Worm (Caenorhabditis elegans): ENCODE measurements around the gene T06A10.2.

- TF ChIP-seq pqm-1 (tag; optimal IDR thresholded peaks at IDR 0.05), result no peak
- no peak for TF ChIP-seq dve-1 (tag; optimal IDR thresholded peaks at IDR 0.05)
- TF ChIP-seq ama-1 (optimal IDR thresholded peaks at IDR 0.05), result no peak
- no peak for TF ChIP-seq ceh-48 (tag; optimal IDR thresholded peaks at IDR 0.05)
- no peak for TF ChIP-seq unc-3 (GFP tag; conservative IDR thresholded peaks at IDR 0.05)
- TF ChIP-seq unc-3 (tag; optimal IDR thresholded peaks at IDR 0.05), result no peak
- no peak for TF ChIP-seq pat-9 (tag; optimal IDR thresholded peaks at IDR 0.05)
- no peak for TF ChIP-seq ztf-16 (tag; optimal IDR thresholded peaks at IDR 0.05)
- TF ChIP-seq ceh-9 (tag; optimal IDR thresholded peaks at IDR 0.05), result no peak
- no peak for TF ChIP-seq ceh-30 (tag; optimal IDR thresholded peaks at IDR 0.05)
These were observed 20.4 kb downstream of the T06A10.2 start, which contains the start of gene Y116A8C.3 for ce11 chrIV:16915751-16916150.
